Worm (Caenorhabditis elegans) whole organism, L2 larva: ENCODE results near the gene F10G7.5.

Experiments used
- ama-1 ChIP-seq: fragments of 150-350 bp; optimal IDR thresholded peaks from 2 replicates; lab custom pipeline; 2018; ENCODE audit warnings: inconsistent platforms
- fos-1 ChIP-seq: fragments of 150-350 bp; optimal IDR thresholded peaks from 2 replicates; lab custom pipeline; 2014; ENCODE audit warnings: missing biosample characterization, missing genetic modification characterization
- mdl-1 ChIP-seq, 2 experiments: fragments of 150-350 bp in 1 of 2; sonication (generic microtip) in 1 of 2; optimal IDR thresholded peaks; 2 replicates each; lab custom pipeline; 2017; ENCODE audit warnings: missing biosample characterization in 2 of 2, missing genetic modification characterization in 2 of 2
- nhr-11 ChIP-seq: fragments of 150-350 bp; optimal IDR thresholded peaks from 2 replicates; lab custom pipeline; 2014; ENCODE audit warnings: missing biosample characterization, missing genetic modification characterization
- skn-1 ChIP-seq: sonication (generic microtip); optimal IDR thresholded peaks from 2 replicates; lab custom pipeline; 2017; ENCODE audit warnings: missing biosample characterization, missing genetic modification characterization
- unc-62 ChIP-seq: fragments of 150-350 bp; optimal IDR thresholded peaks from 2 replicates; lab custom pipeline; 2014; ENCODE audit warnings: missing biosample characterization, missing genetic modification reagents, missing genetic modification characterization
- ztf-1 ChIP-seq: fragments of 200-800 bp; sonication (Bioruptor generic); conservative IDR thresholded peaks from 2 replicates; pipeline ENCODE4 v1.3.6; 2022; ENCODE audit warnings: missing genetic modification characterization, missing compliant biosample characterization

DNA sequence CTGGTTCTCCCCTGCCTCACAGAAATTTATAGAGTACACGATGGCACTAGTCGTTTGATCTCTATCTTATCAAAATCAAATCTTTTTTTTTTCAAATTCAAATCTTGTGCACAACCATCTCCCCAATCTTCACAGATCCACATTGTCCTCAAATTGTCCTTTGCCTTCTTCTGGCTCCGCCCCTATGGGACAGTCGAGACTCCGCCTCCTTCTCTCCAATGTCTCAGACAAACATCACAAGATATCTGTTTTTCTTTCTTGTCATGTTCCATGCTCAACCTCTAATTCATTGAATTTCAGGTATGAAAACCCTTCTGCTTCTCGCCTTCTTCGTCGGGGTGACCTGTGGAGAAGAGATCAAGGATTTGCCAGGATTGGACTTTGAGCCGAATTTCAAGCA is 44.1 kb downstream of the F10G7.5 start, which contains the start of gene ctsa-1.1:
- TF ChIP-seq ztf-1 (GFP tag; lab: Robert Waterston, UW) (no peak), ama-1 (no peak), unc-62 (GFP tag; lab: Kevin White, UChicago) (no peak), skn-1 (tag; lab: Kevin White, UChicago) (no peak), fos-1 (tag; lab: Kevin White, UChicago) (no peak), nhr-11 (tag; lab: Kevin White, UChicago) (no peak), mdl-1 (tag; optimal IDR thresholded peaks at IDR 0.05; lab: Kevin White, UChicago) (no peak)
